Fruit fly (Drosophila melanogaster): ENCODE results near the gene Vsx2.

The Vsx2 gene

DNA sequence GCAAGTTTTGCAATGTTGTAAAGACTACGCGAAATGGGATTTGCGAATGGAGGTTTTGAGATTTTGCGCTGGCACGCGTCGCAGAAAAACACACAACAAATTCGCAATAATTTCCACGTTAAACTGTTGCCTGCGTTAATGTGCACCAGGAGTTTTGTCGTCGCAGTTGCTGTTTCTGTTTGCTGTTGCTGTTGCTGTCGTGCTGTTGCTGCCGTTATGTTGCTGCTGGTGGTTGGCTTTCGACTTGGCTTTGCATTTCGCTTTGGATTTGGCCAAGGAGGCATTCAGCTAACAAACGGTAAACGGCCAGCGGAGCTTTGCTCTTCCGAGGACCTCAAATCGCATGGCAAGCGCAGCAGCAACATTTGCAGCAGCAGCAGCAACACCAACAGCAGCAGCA is at the start of gene Vsx2:
Gene Vsx2, minus strand, starts transcription at position 101 of the 400 bp plus-strand sequence.
- TF ChIP-seq Dll (optimal IDR thresholded peaks at IDR 0.05) (no peak), pan (optimal IDR thresholded peaks at IDR 0.05) (no peak)

DNA sequence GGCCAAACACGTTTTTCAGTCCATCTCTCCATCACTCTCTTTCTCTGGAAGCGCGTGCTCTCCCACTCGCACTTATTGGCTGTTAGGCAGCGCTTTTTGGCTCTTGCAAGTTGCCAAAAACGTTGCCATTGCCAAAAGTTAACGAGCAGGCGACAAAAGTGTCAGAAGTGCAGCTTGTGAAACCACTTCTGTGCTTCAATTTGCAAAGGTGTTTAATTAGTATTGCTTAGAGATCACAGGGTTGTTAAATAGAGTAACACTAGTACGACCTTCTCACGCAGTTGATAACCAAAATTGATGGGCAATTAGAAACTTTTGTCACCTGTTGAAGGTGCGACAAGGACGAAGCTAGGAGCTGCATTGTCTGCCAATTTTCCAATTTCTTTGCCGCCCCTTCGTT is 48.5 kb upstream of the Vsx2 start:
- TF ChIP-seq pan (optimal IDR thresholded peaks at IDR 0.05) (no peak), Dll (optimal IDR thresholded peaks at IDR 0.05) (no peak), psq (optimal IDR thresholded peaks at IDR 0.05) (no peak), usp (GFP tag; optimal IDR thresholded peaks at IDR 0.05) (no peak), EcR (GFP tag; optimal IDR thresholded peaks at IDR 0.05) (no peak), CG8478 (optimal IDR thresholded peaks at IDR 0.05) (no peak)

DNA sequence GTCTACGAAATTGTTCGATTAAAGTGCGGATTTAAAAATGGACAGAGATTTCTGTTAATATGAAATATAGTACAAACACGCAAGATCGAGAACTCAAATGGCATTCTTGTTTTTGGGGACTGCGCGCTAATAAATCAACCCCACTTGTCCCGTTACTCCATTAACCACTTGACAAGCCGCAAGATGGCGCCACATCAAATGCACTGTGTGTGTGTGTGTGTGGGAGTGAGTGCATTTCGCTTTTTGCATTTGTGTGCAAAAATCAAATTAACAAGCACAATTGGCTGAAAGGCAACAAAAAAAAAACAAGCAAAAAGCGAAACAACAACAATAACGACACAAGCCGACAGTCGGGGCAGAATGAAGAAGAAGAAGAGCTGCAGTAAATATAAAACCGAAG is 47.7 kb upstream of the Vsx2 start:
- TF ChIP-seq usp (GFP tag; optimal IDR thresholded peaks at IDR 0.05) (no peak), CG8478 (optimal IDR thresholded peaks at IDR 0.05) (no peak), Dll (optimal IDR thresholded peaks at IDR 0.05) (no peak), psq (optimal IDR thresholded peaks at IDR 0.05) (no peak), pan (optimal IDR thresholded peaks at IDR 0.05) (no peak), EcR (GFP tag; optimal IDR thresholded peaks at IDR 0.05) (no peak)

DNA sequence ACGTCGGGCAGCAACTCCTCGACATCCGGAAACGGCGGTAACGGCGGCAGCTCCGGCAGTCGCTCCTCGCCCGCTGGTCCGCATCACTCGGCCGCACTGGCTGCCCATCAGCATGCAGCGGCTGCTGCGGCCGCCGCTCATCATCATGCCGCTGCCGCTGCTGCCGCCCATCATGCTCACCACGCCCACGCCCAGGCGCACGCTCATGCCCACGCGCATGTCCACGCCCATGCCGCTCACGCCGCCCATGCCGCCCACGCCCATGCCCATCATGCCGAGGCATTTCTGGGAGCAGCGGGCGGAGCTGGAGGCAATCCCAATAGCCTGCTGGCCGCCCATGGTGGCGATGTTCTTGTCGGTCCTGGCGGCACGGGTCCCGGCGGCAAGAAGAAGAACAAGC is 46.3 kb upstream of the Vsx2 start:
- no peak for TF ChIP-seq pan (optimal IDR thresholded peaks at IDR 0.05)
- no peak for TF ChIP-seq psq (optimal IDR thresholded peaks at IDR 0.05)
- TF ChIP-seq Dll (optimal IDR thresholded peaks at IDR 0.05): no peak
- no peak for TF ChIP-seq CG8478 (optimal IDR thresholded peaks at IDR 0.05)
- TF ChIP-seq usp (GFP tag; optimal IDR thresholded peaks at IDR 0.05): no peak
- TF ChIP-seq EcR (GFP tag; optimal IDR thresholded peaks at IDR 0.05): no peak

DNA sequence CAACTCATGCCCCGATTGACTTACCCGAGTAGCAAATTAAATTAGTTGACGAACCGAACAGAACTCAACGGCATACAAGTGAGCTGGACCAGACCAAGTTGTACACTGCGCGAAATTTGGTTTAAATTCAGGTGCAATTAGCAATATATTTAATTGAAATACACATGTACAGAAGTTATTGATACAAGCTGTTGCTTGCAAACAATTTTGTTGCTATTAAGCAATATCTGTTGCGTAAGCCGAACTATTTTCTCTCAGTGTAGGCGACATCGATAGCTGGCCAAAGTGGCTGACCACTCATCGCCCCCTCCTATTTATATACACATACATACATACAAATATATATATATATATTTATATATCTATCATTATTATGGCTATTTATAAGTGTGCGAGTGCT is 44.2 kb upstream of the Vsx2 start:
- TF ChIP-seq CG8478 (optimal IDR thresholded peaks at IDR 0.05) (no peak), EcR (GFP tag; optimal IDR thresholded peaks at IDR 0.05) (no peak), psq (optimal IDR thresholded peaks at IDR 0.05) (no peak), usp (GFP tag; optimal IDR thresholded peaks at IDR 0.05) (no peak), pan (optimal IDR thresholded peaks at IDR 0.05) (no peak), Dll (optimal IDR thresholded peaks at IDR 0.05) (no peak)

DNA sequence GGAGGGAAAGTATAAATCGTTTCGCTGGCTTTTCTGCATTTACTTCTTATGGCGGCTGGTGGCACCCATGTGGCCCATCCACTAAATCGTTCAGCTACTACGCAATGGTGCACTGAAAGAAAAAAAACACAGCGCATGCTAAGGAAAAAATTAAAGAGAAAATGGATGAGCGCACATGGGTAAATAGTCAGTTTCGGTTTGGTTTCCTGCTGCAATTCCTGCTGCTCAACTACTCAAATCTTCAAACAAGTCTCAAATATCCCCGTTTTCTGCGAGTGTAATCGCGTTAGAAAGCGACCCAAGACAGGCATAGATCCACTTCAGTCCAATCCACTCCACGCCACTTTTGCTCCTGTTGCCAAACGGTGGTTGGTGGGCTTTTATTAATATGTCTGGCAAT is 43.0 kb upstream of the Vsx2 start:
- no peak for TF ChIP-seq usp (GFP tag; optimal IDR thresholded peaks at IDR 0.05)

DNA sequence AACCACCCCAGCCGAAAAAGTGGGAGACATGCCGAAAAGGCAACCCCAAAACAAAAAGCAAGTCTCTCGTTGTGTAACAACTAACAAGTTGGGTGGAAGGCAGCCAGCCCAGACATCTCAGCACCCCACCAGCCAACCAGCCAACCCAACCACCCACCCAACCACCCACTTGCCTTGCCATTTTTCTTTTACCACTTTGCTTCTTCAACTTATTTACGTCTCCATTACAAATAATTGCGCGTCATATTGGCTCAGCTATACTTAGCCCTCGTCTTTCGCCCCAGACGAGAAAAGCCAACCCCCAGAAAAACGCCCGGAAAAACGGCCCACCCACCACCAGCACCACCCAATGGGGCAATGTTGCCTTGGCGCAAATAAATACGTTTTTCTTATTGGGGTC is 42.3 kb upstream of the Vsx2 start:
- TF ChIP-seq usp (GFP tag; optimal IDR thresholded peaks at IDR 0.05) (no peak), EcR (GFP tag; optimal IDR thresholded peaks at IDR 0.05) (no peak), Dll (optimal IDR thresholded peaks at IDR 0.05) (no peak), psq (optimal IDR thresholded peaks at IDR 0.05) (no peak), CG8478 (optimal IDR thresholded peaks at IDR 0.05) (no peak)

DNA sequence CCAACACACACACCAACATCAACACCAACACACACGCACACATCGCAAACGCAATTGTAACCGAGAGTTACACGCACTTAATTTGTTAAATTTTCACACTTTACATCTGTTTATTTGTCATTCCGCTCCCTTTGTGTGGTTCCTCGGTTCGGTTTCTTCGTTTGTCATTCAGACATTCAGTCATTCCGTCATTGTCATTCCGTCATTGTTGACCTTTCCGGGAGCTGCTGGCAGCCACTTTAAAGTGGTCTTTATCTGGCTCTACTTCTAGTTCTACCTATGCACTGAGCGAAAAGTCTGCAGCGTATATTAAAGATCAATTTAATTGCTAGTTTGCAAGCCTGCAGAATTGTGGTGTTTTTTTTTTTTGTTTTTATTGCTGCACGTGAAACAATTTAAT is 36.6 kb upstream of the Vsx2 start:
- no peak for TF ChIP-seq usp (GFP tag; optimal IDR thresholded peaks at IDR 0.05)
- TF ChIP-seq CG8478 (optimal IDR thresholded peaks at IDR 0.05): no peak
- TF ChIP-seq psq (optimal IDR thresholded peaks at IDR 0.05): no peak
- no peak for TF ChIP-seq pan (optimal IDR thresholded peaks at IDR 0.05)
- no peak for TF ChIP-seq Dll (optimal IDR thresholded peaks at IDR 0.05)
- no peak for TF ChIP-seq EcR (GFP tag; optimal IDR thresholded peaks at IDR 0.05)

DNA sequence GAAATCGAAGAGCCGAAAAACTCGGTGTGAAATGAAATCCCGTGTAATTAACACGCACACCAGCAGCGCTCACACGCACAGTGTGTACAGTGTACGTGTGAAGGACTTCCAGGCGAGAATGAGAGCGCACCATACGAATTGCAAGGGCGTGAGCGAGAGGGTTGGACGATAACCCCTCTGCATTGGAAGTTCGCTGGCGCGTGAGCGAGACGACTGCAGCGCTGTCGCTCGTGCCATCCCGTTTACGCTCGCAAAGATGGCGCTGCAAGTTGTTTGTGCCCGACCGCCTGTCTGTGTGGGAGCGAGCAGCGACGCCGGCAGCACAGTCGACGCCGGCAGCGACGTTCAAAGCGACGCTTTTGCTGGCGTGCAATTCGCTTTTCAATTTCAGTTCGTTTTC is 33.9 kb upstream of the Vsx2 start, which contains the start of gene Vsx1:
Gene Vsx1, plus strand, starts transcription at position 388 of the 400 bp plus-strand sequence.
- no peak for TF ChIP-seq psq (optimal IDR thresholded peaks at IDR 0.05)
- TF ChIP-seq usp (GFP tag; optimal IDR thresholded peaks at IDR 0.05): no peak
- peak; percentile 96 for TF ChIP-seq CG8478 (optimal IDR thresholded peaks at IDR 0.05)
- TF ChIP-seq Dll (optimal IDR thresholded peaks at IDR 0.05): peak; percentile 9
- no peak for TF ChIP-seq pan (optimal IDR thresholded peaks at IDR 0.05)
- TF ChIP-seq EcR (GFP tag; optimal IDR thresholded peaks at IDR 0.05): no peak

DNA sequence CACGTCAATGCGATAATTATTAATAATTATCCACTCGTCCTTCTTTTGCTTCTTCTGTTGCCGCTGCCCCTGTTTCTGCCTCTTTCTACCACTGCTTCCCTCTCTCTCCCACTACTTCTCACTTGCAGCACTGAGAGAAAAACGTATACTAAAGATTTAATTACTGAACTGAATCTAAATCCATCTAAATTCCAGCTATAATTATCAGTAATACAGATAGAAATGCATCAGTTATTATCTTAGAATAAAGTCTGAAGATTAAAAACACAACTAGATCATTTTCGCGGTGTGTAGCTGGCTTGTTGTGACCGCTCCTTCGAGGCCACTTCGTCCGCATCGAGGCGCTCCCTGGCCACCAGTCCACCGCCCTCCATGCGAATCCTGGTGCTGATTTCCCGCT is 30.0 kb upstream of the Vsx2 start:
- TF ChIP-seq CG8478 (optimal IDR thresholded peaks at IDR 0.05) (no peak), usp (GFP tag; optimal IDR thresholded peaks at IDR 0.05) (no peak), EcR (GFP tag; optimal IDR thresholded peaks at IDR 0.05) (no peak), pan (optimal IDR thresholded peaks at IDR 0.05) (no peak), Dll (optimal IDR thresholded peaks at IDR 0.05) (no peak), psq (optimal IDR thresholded peaks at IDR 0.05) (no peak)

DNA sequence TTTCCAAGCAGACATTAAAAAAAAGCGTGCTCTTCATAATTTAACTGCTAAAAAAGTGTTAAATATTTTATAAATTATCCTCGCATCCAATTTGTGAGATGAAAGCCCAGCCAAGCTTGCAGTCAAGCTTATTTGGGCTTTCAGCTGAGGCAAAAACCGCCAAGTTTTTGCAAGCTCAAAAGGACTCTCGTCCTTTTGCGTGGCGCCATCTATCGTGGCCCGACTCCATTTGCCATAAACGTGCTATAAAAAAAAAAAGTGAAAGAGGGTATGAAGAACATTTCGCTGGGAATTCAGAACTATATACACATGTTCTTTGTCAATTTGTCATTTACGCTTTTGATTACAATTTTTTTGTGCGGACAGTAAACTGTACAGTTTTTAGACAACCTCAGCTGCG is 28.5 kb upstream of the Vsx2 start:
- TF ChIP-seq psq (optimal IDR thresholded peaks at IDR 0.05) (no peak), usp (GFP tag; optimal IDR thresholded peaks at IDR 0.05) (no peak), Dll (optimal IDR thresholded peaks at IDR 0.05) (no peak), CG8478 (optimal IDR thresholded peaks at IDR 0.05) (no peak), EcR (GFP tag; optimal IDR thresholded peaks at IDR 0.05) (no peak), pan (optimal IDR thresholded peaks at IDR 0.05) (no peak)

DNA sequence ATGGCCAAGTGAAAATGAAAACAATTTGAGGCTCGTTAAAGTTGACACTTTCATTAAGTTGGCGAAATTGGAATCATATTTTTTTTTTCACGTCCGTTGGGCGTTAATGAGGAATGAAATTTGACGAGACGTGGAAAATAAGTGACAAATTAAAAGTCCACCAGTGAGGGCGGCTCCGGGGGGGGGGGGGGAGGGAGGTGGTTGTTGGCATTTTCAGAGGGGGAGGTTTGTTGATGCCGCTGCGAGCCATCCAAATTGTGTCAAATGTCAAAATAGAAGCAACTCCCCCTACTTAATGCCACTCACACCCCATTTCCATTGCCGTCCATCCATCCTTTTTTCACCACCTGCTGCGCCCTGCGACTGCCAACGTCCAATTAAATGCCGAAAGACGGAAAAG is 27.0 kb upstream of the Vsx2 start:
- TF ChIP-seq CG8478 (optimal IDR thresholded peaks at IDR 0.05) (no peak), usp (GFP tag; optimal IDR thresholded peaks at IDR 0.05) (no peak), EcR (GFP tag; optimal IDR thresholded peaks at IDR 0.05) (no peak), pan (optimal IDR thresholded peaks at IDR 0.05) (no peak), Dll (optimal IDR thresholded peaks at IDR 0.05) (no peak), psq (optimal IDR thresholded peaks at IDR 0.05) (no peak)

DNA sequence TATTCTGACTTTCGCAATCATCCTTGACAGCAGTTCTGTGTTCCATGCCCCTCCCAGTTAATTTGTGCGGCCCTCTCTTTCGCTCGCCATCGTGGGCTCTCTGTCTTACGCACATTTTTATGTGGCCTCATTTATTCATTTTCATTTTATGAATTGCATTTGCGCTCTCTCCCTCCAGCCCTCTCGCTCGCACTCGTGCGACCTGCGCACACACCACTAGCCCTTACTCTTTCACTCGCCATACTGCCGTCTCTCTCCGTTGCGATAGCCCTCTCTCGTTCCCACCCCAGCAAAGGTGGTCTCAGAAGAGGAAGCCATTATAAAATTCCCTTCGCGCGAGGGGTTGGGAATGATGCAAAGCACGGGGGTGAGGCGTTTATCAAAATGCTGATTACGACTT is 19.5 kb upstream of the Vsx2 start:
- TF ChIP-seq CG8478 (optimal IDR thresholded peaks at IDR 0.05) (peak; percentile 79), psq (optimal IDR thresholded peaks at IDR 0.05) (no peak), EcR (GFP tag; optimal IDR thresholded peaks at IDR 0.05) (no peak)

DNA sequence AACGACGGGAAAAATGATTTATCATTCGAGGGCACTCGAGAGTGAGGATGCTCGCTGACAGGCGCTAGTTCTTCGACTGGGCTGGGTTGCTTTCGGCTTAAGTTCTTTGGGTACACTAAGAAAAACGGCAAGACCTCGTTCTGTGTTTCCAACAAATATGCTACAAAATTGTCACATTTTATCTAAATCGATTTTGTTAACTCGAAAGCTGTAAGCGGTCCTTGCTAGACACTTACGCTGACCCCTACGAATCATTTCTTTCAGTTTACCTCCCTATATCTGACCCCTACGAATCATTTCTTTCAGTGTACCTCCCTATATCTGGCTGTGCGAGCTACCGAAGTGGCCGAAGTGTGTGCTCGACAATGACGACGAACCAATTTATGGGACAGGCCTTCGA is 3.9 kb upstream of the Vsx2 start:
- TF ChIP-seq CG8478 (optimal IDR thresholded peaks at IDR 0.05) (no peak), usp (GFP tag; optimal IDR thresholded peaks at IDR 0.05) (no peak), EcR (GFP tag; optimal IDR thresholded peaks at IDR 0.05) (no peak), psq (optimal IDR thresholded peaks at IDR 0.05) (no peak), Dll (optimal IDR thresholded peaks at IDR 0.05) (no peak), pan (optimal IDR thresholded peaks at IDR 0.05) (no peak)

Measured in whole organism.